Worm (Caenorhabditis elegans): ENCODE measurements around the gene F56F11.2.

DNA sequence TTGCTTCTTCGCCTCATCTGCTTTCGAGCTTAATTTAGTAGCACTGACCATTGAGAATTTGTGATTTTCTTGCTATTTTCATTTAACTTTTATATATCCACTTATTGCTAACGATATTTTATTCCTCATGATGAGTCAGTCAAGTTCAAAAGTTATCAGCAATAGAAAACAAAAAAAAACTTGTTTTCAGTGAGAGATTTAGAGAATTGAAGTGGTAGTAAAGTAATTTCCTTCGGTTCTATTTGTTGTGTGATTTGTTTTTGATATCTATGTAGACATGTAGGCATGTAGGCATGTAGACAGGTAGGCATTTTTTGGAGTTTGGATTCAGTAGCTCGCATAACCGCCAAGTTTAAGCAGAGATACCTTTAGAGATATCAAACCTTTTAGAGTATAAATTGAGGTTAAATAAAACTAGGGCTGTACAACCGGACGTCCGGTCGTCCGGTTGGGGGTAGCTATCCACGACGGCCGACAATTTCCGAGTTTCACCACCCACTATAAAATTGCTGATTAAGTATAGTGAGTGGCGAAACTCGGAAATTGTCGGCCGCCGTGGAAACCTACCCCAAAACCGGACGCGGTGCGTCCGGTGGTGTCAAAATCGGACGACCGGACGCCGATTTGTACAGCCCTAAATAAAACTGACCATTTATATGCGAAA is 41.1 kb upstream of the F56F11.2 start, which contains the start of gene Y71H2AR.2:
- TF ChIP-seq ama-1 (optimal IDR thresholded peaks at IDR 0.05) (no peak), ceh-82 (tag; optimal IDR thresholded peaks at IDR 0.05) (no peak), aly-2 (tag; optimal IDR thresholded peaks at IDR 0.05) (no peak)

Data from whole organism, L2 larva.